Worm (Caenorhabditis elegans) whole organism, late embryonic: ENCODE data around the gene hot-3.
A peak's percentile ranks its signal among the peaks of the same experiment; 100 is the strongest.

Experiments used
- ahr-1 ChIP-seq: sonication (generic microtip); optimal IDR thresholded peaks from 2 replicates; lab custom pipeline; 2016; ENCODE audit warnings: missing genetic modification characterization, missing compliant biosample characterization
- dve-1 ChIP-seq: sonication (generic microtip); optimal IDR thresholded peaks from 2 replicates; lab custom pipeline; 2017; ENCODE audit warnings: antibody characterized with exemption, mild to moderate bottlenecking, missing genetic modification characterization, missing compliant biosample characterization
- fkh-10 ChIP-seq: fragments of 150-350 bp; optimal IDR thresholded peaks from 2 replicates; lab custom pipeline; 2014; ENCODE audit warnings: missing biosample characterization, missing genetic modification reagents, missing genetic modification characterization
- nhr-11 ChIP-seq: fragments of 150-350 bp; optimal IDR thresholded peaks from 2 replicates; lab custom pipeline; 2014; ENCODE audit warnings: missing biosample characterization, missing genetic modification characterization
- pha-4 ChIP-seq: fragments of 150-350 bp; optimal IDR thresholded peaks from 2 replicates; lab custom pipeline; 2018; ENCODE audit warnings: missing biosample characterization, missing genetic modification reagents, missing genetic modification characterization
- unc-86 ChIP-seq: sonication (generic microtip); optimal IDR thresholded peaks from 2 replicates; lab custom pipeline; 2016; ENCODE audit warnings: missing genetic modification characterization, missing compliant biosample characterization

DNA sequence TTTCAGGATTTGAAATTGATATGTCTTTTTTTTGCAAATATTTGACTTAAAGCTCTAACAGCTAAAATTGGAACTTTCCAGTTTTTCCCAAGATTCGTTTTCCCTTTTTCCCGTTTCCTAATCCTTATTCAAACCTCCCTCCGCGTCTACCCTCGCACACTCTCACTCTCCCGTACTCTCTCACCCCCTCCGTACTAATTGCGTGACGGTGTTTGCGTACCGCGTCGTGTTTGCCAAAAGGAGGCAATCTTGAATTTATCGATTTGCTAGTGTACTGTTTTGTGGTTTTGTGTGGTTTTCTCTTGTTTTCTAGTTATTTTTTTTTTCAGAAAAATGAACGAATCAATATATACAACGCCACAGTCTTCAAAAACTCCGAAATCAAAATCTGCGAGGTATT, 23.3 kb downstream of the hot-3 start, which contains the start of gene citk-1:
- TF ChIP-seq dve-1 (tag; lab: Kevin White, UChicago) (peak; percentile 9), nhr-11 (no peak), ahr-1 (tag; lab: Kevin White, UChicago) (no peak), pha-4 (tag; lab: Kevin White, UChicago) (no peak), unc-86 (no peak), fkh-10 (no peak)
